Worm (Caenorhabditis elegans) whole organism, late embryonic: ENCODE measurements around the gene D2045.7.
A peak's percentile ranks its signal among the peaks of the same experiment; 100 is the strongest.

ENCODE experiments used
- C08G9.2 ChIP-seq: sonication (generic microtip); optimal IDR thresholded peaks from 2 replicates; lab custom pipeline; 2016; ENCODE audit warnings: mild to moderate bottlenecking, missing genetic modification characterization, moderate library complexity, missing compliant biosample characterization
- C38D4.7 ChIP-seq: fragments of 200-800 bp; sonication (Bioruptor generic); optimal IDR thresholded peaks from 2 replicates; lab custom pipeline; 2018; ENCODE audit warnings: mild to moderate bottlenecking, missing genetic modification characterization, moderate library complexity, missing compliant biosample characterization
- F13H6.1 ChIP-seq: sonication (generic microtip); optimal IDR thresholded peaks from 2 replicates; lab custom pipeline; 2016; ENCODE audit warnings: missing genetic modification characterization, missing compliant biosample characterization
- K02D7.2 ChIP-seq: sonication (generic microtip); optimal IDR thresholded peaks from 2 replicates; lab custom pipeline; 2017; ENCODE audit warnings: mild to moderate bottlenecking, missing genetic modification characterization, missing compliant biosample characterization
- K09A11.1 ChIP-seq: sonication (generic microtip); optimal IDR thresholded peaks from 2 replicates; lab custom pipeline; 2017; ENCODE audit warnings: antibody characterized with exemption, mild to moderate bottlenecking, missing genetic modification characterization, missing compliant biosample characterization; ENCODE audit not compliant: insufficient read depth
- T23F11.4 ChIP-seq: fragments of 200-800 bp; sonication (Bioruptor generic); optimal IDR thresholded peaks from 2 replicates; lab custom pipeline; 2018; ENCODE audit warnings: mild to moderate bottlenecking, missing genetic modification characterization, missing compliant biosample characterization
- ahr-1 ChIP-seq: sonication (generic microtip); optimal IDR thresholded peaks from 2 replicates; lab custom pipeline; 2016; ENCODE audit warnings: missing genetic modification characterization, missing compliant biosample characterization
- ama-1 ChIP-seq: fragments of 150-350 bp; optimal IDR thresholded peaks from 2 replicates; lab custom pipeline; 2014
- ceh-18 ChIP-seq: sonication (generic microtip); optimal IDR thresholded peaks from 2 replicates; lab custom pipeline; 2016; ENCODE audit warnings: missing genetic modification characterization, missing compliant biosample characterization
- ceh-19 ChIP-seq: fragments of 200-800 bp; sonication (Bioruptor generic); optimal IDR thresholded peaks from 2 replicates; lab custom pipeline; 2018; ENCODE audit warnings: mild to moderate bottlenecking, missing genetic modification characterization, missing compliant biosample characterization
- ceh-31 ChIP-seq: sonication (generic microtip); optimal IDR thresholded peaks from 2 replicates; lab custom pipeline; 2016; ENCODE audit warnings: missing genetic modification characterization, missing compliant biosample characterization
- ceh-45 ChIP-seq: fragments of 200-800 bp; sonication (Bioruptor generic); IDR thresholded peaks from 2 replicates; pipeline ENCODE4 v1.3.6; 2022; ENCODE audit warnings: missing genetic modification reagents, missing genetic modification characterization, missing compliant biosample characterization
- ceh-48 ChIP-seq: sonication (generic microtip); optimal IDR thresholded peaks from 2 replicates; lab custom pipeline; 2016; ENCODE audit warnings: missing genetic modification characterization, inconsistent platforms, missing compliant biosample characterization
- ceh-6 ChIP-seq: fragments of 200-800 bp; sonication (Bioruptor generic); optimal IDR thresholded peaks from 2 replicates; lab custom pipeline; 2018; ENCODE audit warnings: mild to moderate bottlenecking, missing genetic modification characterization, missing compliant biosample characterization
- ceh-9 ChIP-seq: sonication (generic microtip); optimal IDR thresholded peaks from 2 replicates; lab custom pipeline; 2016; ENCODE audit warnings: mild to moderate bottlenecking, missing genetic modification characterization, inconsistent platforms, missing compliant biosample characterization
- che-1 ChIP-seq: sonication (generic microtip); optimal IDR thresholded peaks from 2 replicates; lab custom pipeline; 2016; ENCODE audit warnings: mild to moderate bottlenecking, missing genetic modification characterization, missing compliant biosample characterization
- dmd-4 ChIP-seq: sonication (generic microtip); optimal IDR thresholded peaks from 2 replicates; lab custom pipeline; 2016; ENCODE audit warnings: borderline replicate concordance, missing genetic modification characterization, missing compliant biosample characterization
- elt-2 ChIP-seq: sonication (generic microtip); optimal IDR thresholded peaks from 2 replicates; lab custom pipeline; 2016; ENCODE audit warnings: missing genetic modification reagents, missing genetic modification characterization, missing compliant biosample characterization
- elt-4 ChIP-seq: sonication (generic microtip); optimal IDR thresholded peaks from 2 replicates; lab custom pipeline; 2016; ENCODE audit warnings: missing genetic modification characterization, missing compliant biosample characterization
- ets-4 ChIP-seq: sonication (generic microtip); optimal IDR thresholded peaks from 2 replicates; lab custom pipeline; 2016; ENCODE audit warnings: missing genetic modification characterization, missing compliant biosample characterization
- eyg-1 ChIP-seq: sonication (generic microtip); optimal IDR thresholded peaks from 2 replicates; lab custom pipeline; 2016; ENCODE audit warnings: missing genotype, missing genetic modification characterization, missing compliant biosample characterization
- fkh-10 ChIP-seq: fragments of 150-350 bp; optimal IDR thresholded peaks from 2 replicates; lab custom pipeline; 2014; ENCODE audit warnings: missing biosample characterization, missing genetic modification reagents, missing genetic modification characterization
- gmeb-2 ChIP-seq: sonication (generic microtip); optimal IDR thresholded peaks from 2 replicates; lab custom pipeline; 2016; ENCODE audit warnings: missing genetic modification characterization, inconsistent platforms, missing compliant biosample characterization
- hlh-13 ChIP-seq: fragments of 200-800 bp; sonication (Bioruptor generic); optimal IDR thresholded peaks from 2 replicates; lab custom pipeline; 2018; ENCODE audit warnings: mild to moderate bottlenecking, missing genetic modification characterization, missing compliant biosample characterization
- hlh-30 ChIP-seq: sonication (generic microtip); optimal IDR thresholded peaks from 2 replicates; lab custom pipeline; 2017; ENCODE audit warnings: antibody characterized with exemption, missing genetic modification characterization, missing compliant biosample characterization; ENCODE audit not compliant: insufficient read depth
- hlh-6 ChIP-seq: sonication (generic microtip); optimal IDR thresholded peaks from 2 replicates; lab custom pipeline; 2016; ENCODE audit warnings: missing genotype, missing genetic modification characterization, missing compliant biosample characterization
- hlh-8 ChIP-seq: sonication (generic microtip); optimal IDR thresholded peaks from 2 replicates; lab custom pipeline; 2016; ENCODE audit warnings: missing genotype, missing genetic modification characterization, missing compliant biosample characterization
- lim-6 ChIP-seq: sonication (generic microtip); optimal IDR thresholded peaks from 2 replicates; lab custom pipeline; 2016; ENCODE audit warnings: missing genetic modification characterization, missing compliant biosample characterization
- lin-11 ChIP-seq: fragments of 200-800 bp; sonication (Bioruptor generic); optimal IDR thresholded peaks from 2 replicates; lab custom pipeline; 2018; ENCODE audit warnings: mild to moderate bottlenecking, missing genetic modification characterization, missing compliant biosample characterization
- madf-2 ChIP-seq: sonication (generic microtip); optimal IDR thresholded peaks from 2 replicates; lab custom pipeline; 2017; ENCODE audit warnings: missing genetic modification characterization, missing compliant biosample characterization
- mec-3 ChIP-seq: sonication (generic microtip); optimal IDR thresholded peaks from 2 replicates; lab custom pipeline; 2016; ENCODE audit warnings: borderline replicate concordance, missing genetic modification characterization, missing compliant biosample characterization
- nfya-1 ChIP-seq: sonication (generic microtip); optimal IDR thresholded peaks from 2 replicates; lab custom pipeline; 2017; ENCODE audit warnings: missing genetic modification characterization, mild to moderate bottlenecking, missing compliant biosample characterization, antibody characterized with exemption, moderate library complexity
- npax-4 ChIP-seq: sonication (generic microtip); optimal IDR thresholded peaks from 2 replicates; lab custom pipeline; 2016; ENCODE audit warnings: missing genetic modification characterization, missing compliant biosample characterization
- odd-2 ChIP-seq: sonication (generic microtip); optimal IDR thresholded peaks from 2 replicates; lab custom pipeline; 2017; ENCODE audit warnings: antibody characterized with exemption, mild to moderate bottlenecking, missing genetic modification characterization, missing compliant biosample characterization
- pag-3 ChIP-seq: sonication (generic microtip); optimal IDR thresholded peaks from 2 replicates; lab custom pipeline; 2016; ENCODE audit warnings: missing compliant biosample characterization, missing genetic modification characterization, borderline replicate concordance
- pat-9 ChIP-seq: fragments of 200-800 bp; sonication (Bioruptor generic); optimal IDR thresholded peaks from 2 replicates; lab custom pipeline; 2018; ENCODE audit warnings: mild to moderate bottlenecking, missing genetic modification characterization, moderate library complexity, missing compliant biosample characterization
- pax-1 ChIP-seq: fragments of 150-350 bp; optimal IDR thresholded peaks from 2 replicates; lab custom pipeline; 2014; ENCODE audit warnings: missing biosample characterization, missing genetic modification characterization
- pha-2 ChIP-seq: sonication (generic microtip); optimal IDR thresholded peaks from 2 replicates; lab custom pipeline; 2017; ENCODE audit warnings: mild to moderate bottlenecking, missing genetic modification characterization, missing compliant biosample characterization
- pqm-1 ChIP-seq: sonication (generic microtip); optimal IDR thresholded peaks from 2 replicates; lab custom pipeline; 2016; ENCODE audit warnings: missing genetic modification characterization, missing compliant biosample characterization
- pros-1 ChIP-seq: fragments of 150-350 bp; optimal IDR thresholded peaks from 2 replicates; lab custom pipeline; 2014; ENCODE audit warnings: missing biosample characterization, missing genetic modification reagents, missing genetic modification characterization
- rnt-1 ChIP-seq: sonication (generic microtip); optimal IDR thresholded peaks from 2 replicates; lab custom pipeline; 2016; ENCODE audit warnings: missing genetic modification characterization, missing compliant biosample characterization
- sdc-2 ChIP-seq: sonication (generic microtip); optimal IDR thresholded peaks from 2 replicates; lab custom pipeline; 2016; ENCODE audit warnings: missing genotype, missing genetic modification characterization, missing compliant biosample characterization
- sox-2 ChIP-seq: fragments of 200-800 bp; sonication (Bioruptor generic); IDR thresholded peaks from 2 replicates; pipeline ENCODE4 v1.3.6; 2022; ENCODE audit warnings: missing genetic modification reagents, missing genetic modification characterization, missing compliant biosample characterization
- syd-9 ChIP-seq: sonication (generic microtip); optimal IDR thresholded peaks from 2 replicates; lab custom pipeline; 2016; ENCODE audit warnings: mild to moderate bottlenecking, missing genetic modification characterization, moderate library complexity, missing compliant biosample characterization
- tbx-2 ChIP-seq: sonication (generic microtip); optimal IDR thresholded peaks from 2 replicates; lab custom pipeline; 2016; ENCODE audit warnings: missing genetic modification characterization, missing compliant biosample characterization
- tbx-7 ChIP-seq: sonication (generic microtip); optimal IDR thresholded peaks from 2 replicates; lab custom pipeline; 2016; ENCODE audit warnings: missing genotype, missing genetic modification characterization, missing compliant biosample characterization
- ttx-3 ChIP-seq: sonication (generic microtip); optimal IDR thresholded peaks from 2 replicates; lab custom pipeline; 2016; ENCODE audit warnings: missing genetic modification reagents, missing genetic modification characterization, missing compliant biosample characterization
- unc-3 ChIP-seq, 2 experiments: fragments of 200-800 bp in 1 of 2; sonication (Bioruptor generic) in 1 of 2; sonication (generic microtip) in 1 of 2; conservative IDR thresholded peaks in 1 of 2; optimal IDR thresholded peaks in 1 of 2; 2 replicates each; pipeline versions ENCODE4 v1.3.6 to Lab custom; 2016 to 2022; ENCODE audit warnings: missing compliant biosample characterization in 2 of 2, missing genetic modification characterization in 2 of 2, missing genetic modification reagents in 1 of 2
- zip-5 ChIP-seq: sonication (generic microtip); optimal IDR thresholded peaks from 2 replicates; lab custom pipeline; 2016; ENCODE audit warnings: missing genetic modification characterization, missing compliant biosample characterization

The D2045.7 gene

DNA sequence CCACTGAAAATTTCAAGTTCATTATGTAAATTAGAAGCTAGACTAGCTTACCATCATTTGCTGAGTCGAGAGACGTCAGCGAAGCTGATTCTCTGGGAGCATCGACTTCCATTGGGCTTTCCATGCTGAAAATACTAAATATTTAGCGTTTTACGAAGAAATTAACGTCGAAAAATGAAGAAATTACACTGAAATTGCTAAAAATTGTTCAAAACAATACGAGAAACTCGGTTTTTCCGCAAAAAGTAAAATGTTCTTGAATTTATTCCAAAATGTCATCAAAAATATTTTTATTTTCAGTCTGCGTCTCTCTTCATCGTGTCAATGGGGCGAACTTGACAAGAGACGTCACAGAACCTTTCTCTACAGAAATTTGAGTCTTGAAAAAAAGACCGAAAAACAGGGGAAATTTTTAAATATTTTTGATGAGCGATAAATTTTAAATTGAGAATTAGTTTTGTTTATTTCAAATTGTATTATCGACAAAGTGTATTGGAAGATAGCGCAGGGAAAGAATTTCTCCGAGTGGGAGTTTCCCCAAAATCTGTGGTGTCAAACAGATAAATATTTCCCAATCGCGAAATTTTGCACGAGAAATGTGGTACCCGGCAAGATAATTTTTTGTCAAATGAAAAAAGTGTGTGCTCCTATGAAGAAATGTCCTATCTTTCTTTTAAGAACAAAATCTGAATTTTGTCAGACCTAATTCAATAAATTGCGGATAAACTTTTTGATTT lies 18.7 kb upstream of the D2045.7 start, which contains the start of gene ecps-1 (continued):
- TF ChIP-seq ceh-48 (tag; lab: Kevin White, UChicago) (peak; percentile 8), ahr-1 (tag; lab: Kevin White, UChicago) (peak; percentile 45), elt-2 (tag; lab: Kevin White, UChicago) (no peak), rnt-1 (tag; lab: Kevin White, UChicago) (peak; percentile 94), hlh-6 (no peak), ttx-3 (tag; lab: Kevin White, UChicago) (no peak), hlh-8 (tag; lab: Kevin White, UChicago) (peak; percentile 42), gmeb-2 (tag; lab: Kevin White, UChicago) (no peak), K02D7.2 (tag; lab: Kevin White, UChicago) (no peak), pax-1 (peak; percentile 47), fkh-10 (GFP tag; lab: Kevin White, UChicago) (no peak), npax-4 (tag; lab: Kevin White, UChicago) (no peak), T23F11.4 (no peak), sdc-2 (tag; lab: Kevin White, UChicago) (no peak), odd-2 (tag; lab: Kevin White, UChicago) (no peak), hlh-13 (GFP tag; lab: Kevin White, UChicago) (no peak), unc-3 (GFP tag; conservative IDR thresholded peaks at IDR 0.05; lab: Robert Waterston, UW) (peak; percentile 44; the same call in 1 of the 2 replicates), unc-3 (tag; optimal IDR thresholded peaks at IDR 0.05; lab: Kevin White, UChicago) (no peak), C08G9.2 (tag; lab: Kevin White, UChicago) (peak; percentile 97), ets-4 (tag; lab: Kevin White, UChicago) (peak; percentile 94), madf-2 (tag; lab: Kevin White, UChicago) (no peak), tbx-2 (tag; lab: Kevin White, UChicago) (peak; percentile 97), pqm-1 (peak; percentile 70), ceh-18 (tag; lab: Kevin White, UChicago) (peak; percentile 30), che-1 (tag; lab: Kevin White, UChicago) (no peak), syd-9 (tag; lab: Kevin White, UChicago) (no peak), mec-3 (tag; lab: Kevin White, UChicago) (no peak), ceh-6 (GFP tag; lab: Kevin White, UChicago) (no peak), pha-2 (no peak), tbx-7 (tag; lab: Kevin White, UChicago) (peak; percentile 93), lin-11 (no peak), F13H6.1 (peak; percentile 22), ceh-45 (GFP tag; lab: Robert Waterston, UW) (0 out of 2 replicates have a peak, but pooled peaks have one; percentile 32), pat-9 (tag; lab: Kevin White, UChicago) (no peak), pros-1 (tag; lab: Kevin White, UChicago) (no peak), elt-4 (tag; lab: Kevin White, UChicago) (no peak), dmd-4 (peak; percentile 28), ceh-9 (no peak), ceh-31 (tag; lab: Kevin White, UChicago) (peak; percentile 99), lim-6 (tag; lab: Kevin White, UChicago) (peak; percentile 90), ceh-19 (GFP tag; lab: Kevin White, UChicago) (no peak), K09A11.1 (no peak), C38D4.7 (GFP tag; lab: Kevin White, UChicago) (no peak), hlh-30 (tag; lab: Kevin White, UChicago) (no peak), eyg-1 (tag; lab: Kevin White, UChicago) (no peak), pag-3 (no peak), ama-1 (lab: Kevin White, UChicago) (no peak), zip-5 (tag; lab: Kevin White, UChicago) (peak; percentile 89), sox-2 (GFP tag; lab: Robert Waterston, UW) (no peak), nfya-1 (tag; lab: Kevin White, UChicago) (peak; percentile 67)
